Worm (Caenorhabditis elegans) whole organism, late embryonic: ENCODE results near the gene ZK512.8.

Experiments used
- K02D7.2 ChIP-seq: sonication (generic microtip); optimal IDR thresholded peaks from 2 replicates; lab custom pipeline; 2017; ENCODE audit warnings: mild to moderate bottlenecking, missing genetic modification characterization, missing compliant biosample characterization
- K09A11.1 ChIP-seq: sonication (generic microtip); optimal IDR thresholded peaks from 2 replicates; lab custom pipeline; 2017; ENCODE audit warnings: antibody characterized with exemption, mild to moderate bottlenecking, missing genetic modification characterization, missing compliant biosample characterization; ENCODE audit not compliant: insufficient read depth
- T23F11.4 ChIP-seq: fragments of 200-800 bp; sonication (Bioruptor generic); optimal IDR thresholded peaks from 2 replicates; lab custom pipeline; 2018; ENCODE audit warnings: mild to moderate bottlenecking, missing genetic modification characterization, missing compliant biosample characterization
- Y22D7AL.16 ChIP-seq: sonication (generic microtip); optimal IDR thresholded peaks from 2 replicates; lab custom pipeline; 2016; ENCODE audit warnings: missing genetic modification characterization, missing compliant biosample characterization
- ahr-1 ChIP-seq: sonication (generic microtip); optimal IDR thresholded peaks from 2 replicates; lab custom pipeline; 2016; ENCODE audit warnings: missing genetic modification characterization, missing compliant biosample characterization
- ama-1 ChIP-seq: fragments of 150-350 bp; optimal IDR thresholded peaks from 2 replicates; lab custom pipeline; 2014
- ceh-14 ChIP-seq: sonication (generic microtip); optimal IDR thresholded peaks from 2 replicates; lab custom pipeline; 2016; ENCODE audit warnings: missing genotype, missing genetic modification characterization, missing compliant biosample characterization
- ceh-22 ChIP-seq: sonication (generic microtip); optimal IDR thresholded peaks from 2 replicates; lab custom pipeline; 2017; ENCODE audit warnings: missing biosample characterization, missing genetic modification characterization
- ceh-30 ChIP-seq: fragments of 150-350 bp; optimal IDR thresholded peaks from 2 replicates; lab custom pipeline; 2014; ENCODE audit warnings: missing biosample characterization, missing genetic modification characterization
- ceh-31 ChIP-seq: sonication (generic microtip); optimal IDR thresholded peaks from 2 replicates; lab custom pipeline; 2016; ENCODE audit warnings: missing genetic modification characterization, missing compliant biosample characterization
- ceh-34 ChIP-seq: sonication (generic microtip); optimal IDR thresholded peaks from 2 replicates; lab custom pipeline; 2016; ENCODE audit warnings: mild to moderate bottlenecking, missing genetic modification characterization, missing compliant biosample characterization
- ceh-45 ChIP-seq: fragments of 200-800 bp; sonication (Bioruptor generic); IDR thresholded peaks from 2 replicates; pipeline ENCODE4 v1.3.6; 2022; ENCODE audit warnings: missing genetic modification reagents, missing genetic modification characterization, missing compliant biosample characterization
- ceh-48 ChIP-seq: sonication (generic microtip); optimal IDR thresholded peaks from 2 replicates; lab custom pipeline; 2016; ENCODE audit warnings: missing genetic modification characterization, inconsistent platforms, missing compliant biosample characterization
- ceh-6 ChIP-seq: fragments of 200-800 bp; sonication (Bioruptor generic); optimal IDR thresholded peaks from 2 replicates; lab custom pipeline; 2018; ENCODE audit warnings: mild to moderate bottlenecking, missing genetic modification characterization, missing compliant biosample characterization
- ceh-9 ChIP-seq: sonication (generic microtip); optimal IDR thresholded peaks from 2 replicates; lab custom pipeline; 2016; ENCODE audit warnings: mild to moderate bottlenecking, missing genetic modification characterization, inconsistent platforms, missing compliant biosample characterization
- dmd-4 ChIP-seq: sonication (generic microtip); optimal IDR thresholded peaks from 2 replicates; lab custom pipeline; 2016; ENCODE audit warnings: borderline replicate concordance, missing genetic modification characterization, missing compliant biosample characterization
- dve-1 ChIP-seq: sonication (generic microtip); optimal IDR thresholded peaks from 2 replicates; lab custom pipeline; 2017; ENCODE audit warnings: antibody characterized with exemption, mild to moderate bottlenecking, missing genetic modification characterization, missing compliant biosample characterization
- elt-2 ChIP-seq: sonication (generic microtip); optimal IDR thresholded peaks from 2 replicates; lab custom pipeline; 2016; ENCODE audit warnings: missing genetic modification reagents, missing genetic modification characterization, missing compliant biosample characterization
- elt-4 ChIP-seq: sonication (generic microtip); optimal IDR thresholded peaks from 2 replicates; lab custom pipeline; 2016; ENCODE audit warnings: missing genetic modification characterization, missing compliant biosample characterization
- ets-4 ChIP-seq: sonication (generic microtip); optimal IDR thresholded peaks from 2 replicates; lab custom pipeline; 2016; ENCODE audit warnings: missing genetic modification characterization, missing compliant biosample characterization
- eyg-1 ChIP-seq: sonication (generic microtip); optimal IDR thresholded peaks from 2 replicates; lab custom pipeline; 2016; ENCODE audit warnings: missing genotype, missing genetic modification characterization, missing compliant biosample characterization
- fkh-10 ChIP-seq: fragments of 150-350 bp; optimal IDR thresholded peaks from 2 replicates; lab custom pipeline; 2014; ENCODE audit warnings: missing biosample characterization, missing genetic modification reagents, missing genetic modification characterization
- fkh-6 ChIP-seq: sonication (generic microtip); optimal IDR thresholded peaks from 2 replicates; lab custom pipeline; 2016; ENCODE audit warnings: missing genetic modification characterization, missing compliant biosample characterization
- gmeb-2 ChIP-seq: sonication (generic microtip); optimal IDR thresholded peaks from 2 replicates; lab custom pipeline; 2016; ENCODE audit warnings: missing genetic modification characterization, inconsistent platforms, missing compliant biosample characterization
- hlh-13 ChIP-seq: fragments of 200-800 bp; sonication (Bioruptor generic); optimal IDR thresholded peaks from 2 replicates; lab custom pipeline; 2018; ENCODE audit warnings: mild to moderate bottlenecking, missing genetic modification characterization, missing compliant biosample characterization
- hlh-15 ChIP-seq: sonication (generic microtip); optimal IDR thresholded peaks from 2 replicates; lab custom pipeline; 2016; ENCODE audit warnings: missing genetic modification characterization, missing compliant biosample characterization
- hlh-30 ChIP-seq: sonication (generic microtip); optimal IDR thresholded peaks from 2 replicates; lab custom pipeline; 2017; ENCODE audit warnings: antibody characterized with exemption, missing genetic modification characterization, missing compliant biosample characterization; ENCODE audit not compliant: insufficient read depth
- hlh-6 ChIP-seq: sonication (generic microtip); optimal IDR thresholded peaks from 2 replicates; lab custom pipeline; 2016; ENCODE audit warnings: missing genotype, missing genetic modification characterization, missing compliant biosample characterization
- hlh-8 ChIP-seq: sonication (generic microtip); optimal IDR thresholded peaks from 2 replicates; lab custom pipeline; 2016; ENCODE audit warnings: missing genotype, missing genetic modification characterization, missing compliant biosample characterization
- lin-11 ChIP-seq: fragments of 200-800 bp; sonication (Bioruptor generic); optimal IDR thresholded peaks from 2 replicates; lab custom pipeline; 2018; ENCODE audit warnings: mild to moderate bottlenecking, missing genetic modification characterization, missing compliant biosample characterization
- mec-3 ChIP-seq: sonication (generic microtip); optimal IDR thresholded peaks from 2 replicates; lab custom pipeline; 2016; ENCODE audit warnings: borderline replicate concordance, missing genetic modification characterization, missing compliant biosample characterization
- nhr-11 ChIP-seq: fragments of 150-350 bp; optimal IDR thresholded peaks from 2 replicates; lab custom pipeline; 2014; ENCODE audit warnings: missing biosample characterization, missing genetic modification characterization
- nhr-232 ChIP-seq: sonication (generic microtip); optimal IDR thresholded peaks from 2 replicates; lab custom pipeline; 2016; ENCODE audit warnings: missing genetic modification characterization, missing compliant biosample characterization
- pag-3 ChIP-seq: sonication (generic microtip); optimal IDR thresholded peaks from 2 replicates; lab custom pipeline; 2016; ENCODE audit warnings: missing compliant biosample characterization, missing genetic modification characterization, borderline replicate concordance
- pat-9 ChIP-seq: fragments of 200-800 bp; sonication (Bioruptor generic); optimal IDR thresholded peaks from 2 replicates; lab custom pipeline; 2018; ENCODE audit warnings: mild to moderate bottlenecking, missing genetic modification characterization, moderate library complexity, missing compliant biosample characterization
- pax-1 ChIP-seq: fragments of 150-350 bp; optimal IDR thresholded peaks from 2 replicates; lab custom pipeline; 2014; ENCODE audit warnings: missing biosample characterization, missing genetic modification characterization
- pha-2 ChIP-seq: sonication (generic microtip); optimal IDR thresholded peaks from 2 replicates; lab custom pipeline; 2017; ENCODE audit warnings: mild to moderate bottlenecking, missing genetic modification characterization, missing compliant biosample characterization
- pros-1 ChIP-seq: fragments of 150-350 bp; optimal IDR thresholded peaks from 2 replicates; lab custom pipeline; 2014; ENCODE audit warnings: missing biosample characterization, missing genetic modification reagents, missing genetic modification characterization
- ref-2 ChIP-seq: sonication (generic microtip); optimal IDR thresholded peaks from 2 replicates; lab custom pipeline; 2016; ENCODE audit warnings: missing genetic modification characterization, missing compliant biosample characterization
- sdc-2 ChIP-seq: sonication (generic microtip); optimal IDR thresholded peaks from 2 replicates; lab custom pipeline; 2016; ENCODE audit warnings: missing genotype, missing genetic modification characterization, missing compliant biosample characterization
- sox-2 ChIP-seq: fragments of 200-800 bp; sonication (Bioruptor generic); IDR thresholded peaks from 2 replicates; pipeline ENCODE4 v1.3.6; 2022; ENCODE audit warnings: missing genetic modification reagents, missing genetic modification characterization, missing compliant biosample characterization
- tbx-2 ChIP-seq: sonication (generic microtip); optimal IDR thresholded peaks from 2 replicates; lab custom pipeline; 2016; ENCODE audit warnings: missing genetic modification characterization, missing compliant biosample characterization
- ttx-3 ChIP-seq: sonication (generic microtip); optimal IDR thresholded peaks from 2 replicates; lab custom pipeline; 2016; ENCODE audit warnings: missing genetic modification reagents, missing genetic modification characterization, missing compliant biosample characterization
- unc-3 ChIP-seq, 2 experiments: fragments of 200-800 bp in 1 of 2; sonication (Bioruptor generic) in 1 of 2; sonication (generic microtip) in 1 of 2; conservative IDR thresholded peaks in 1 of 2; optimal IDR thresholded peaks in 1 of 2; 2 replicates each; pipeline versions ENCODE4 v1.3.6 to Lab custom; 2016 to 2022; ENCODE audit warnings: missing compliant biosample characterization in 2 of 2, missing genetic modification characterization in 2 of 2, missing genetic modification reagents in 1 of 2
- unc-42 ChIP-seq: sonication (generic microtip); optimal IDR thresholded peaks from 2 replicates; lab custom pipeline; 2016; ENCODE audit warnings: missing genotype, missing genetic modification characterization, missing compliant biosample characterization
- unc-55 ChIP-seq: sonication (generic microtip); optimal IDR thresholded peaks from 2 replicates; lab custom pipeline; 2017; ENCODE audit warnings: missing biosample characterization, missing genetic modification reagents, missing genetic modification characterization
- unc-86 ChIP-seq: sonication (generic microtip); optimal IDR thresholded peaks from 2 replicates; lab custom pipeline; 2016; ENCODE audit warnings: missing genetic modification characterization, missing compliant biosample characterization
- zip-5 ChIP-seq: sonication (generic microtip); optimal IDR thresholded peaks from 2 replicates; lab custom pipeline; 2016; ENCODE audit warnings: missing genetic modification characterization, missing compliant biosample characterization
- ztf-16 ChIP-seq: sonication (generic microtip); optimal IDR thresholded peaks from 2 replicates; lab custom pipeline; 2017; ENCODE audit warnings: missing genetic modification characterization, missing compliant biosample characterization

Gene ZK512.8

ce11 chrIII:9104060-9104459 lies 41.8 kb upstream of the ZK512.8 start (continued):
- TF ChIP-seq pat-9 (tag; lab: Kevin White, UChicago) (peak; percentile 58), tbx-2 (peak; percentile 64), eyg-1 (tag; lab: Kevin White, UChicago) (no peak), Y22D7AL.16 (tag; lab: Kevin White, UChicago) (peak; percentile 35), unc-86 (tag; lab: Kevin White, UChicago) (peak; percentile 23), unc-42 (tag; lab: Kevin White, UChicago) (no peak), fkh-10 (GFP tag; lab: Kevin White, UChicago) (no peak), hlh-15 (tag; lab: Kevin White, UChicago) (no peak), hlh-30 (tag; lab: Kevin White, UChicago) (no peak), pag-3 (tag; lab: Kevin White, UChicago) (no peak), ttx-3 (tag; lab: Kevin White, UChicago) (peak; percentile 14), unc-55 (no peak), ceh-14 (tag; lab: Kevin White, UChicago) (no peak), nhr-232 (tag; lab: Kevin White, UChicago) (peak; percentile 42), dmd-4 (tag; lab: Kevin White, UChicago) (peak; percentile 42), ceh-30 (no peak), pha-2 (tag; lab: Kevin White, UChicago) (peak; percentile 40), mec-3 (no peak), ref-2 (no peak), ceh-6 (GFP tag; lab: Kevin White, UChicago) (peak; percentile 68), unc-3 (GFP tag; conservative IDR thresholded peaks at IDR 0.05; lab: Robert Waterston, UW) (no peak), unc-3 (tag; optimal IDR thresholded peaks at IDR 0.05; lab: Kevin White, UChicago) (no peak), ceh-45 (GFP tag; lab: Robert Waterston, UW) (peak; percentile 63; the same call in 1 of the 2 replicates), pros-1 (tag; lab: Kevin White, UChicago) (no peak), ama-1 (lab: Kevin White, UChicago) (no peak), ceh-31 (tag; lab: Kevin White, UChicago) (no peak), ahr-1 (peak; percentile 14), sdc-2 (tag; lab: Kevin White, UChicago) (no peak), elt-2 (no peak), K02D7.2 (tag; lab: Kevin White, UChicago) (no peak), ztf-16 (tag; lab: Kevin White, UChicago) (peak; percentile 26), K09A11.1 (tag; lab: Kevin White, UChicago) (peak; percentile 72), ets-4 (tag; lab: Kevin White, UChicago) (no peak), ceh-34 (tag; lab: Kevin White, UChicago) (no peak), fkh-6 (tag; lab: Kevin White, UChicago) (peak; percentile 37), zip-5 (tag; lab: Kevin White, UChicago) (no peak), elt-4 (tag; lab: Kevin White, UChicago) (no peak), hlh-6 (peak; percentile 74), ceh-9 (tag; lab: Kevin White, UChicago) (no peak), gmeb-2 (tag; lab: Kevin White, UChicago) (peak; percentile 32), hlh-8 (no peak), dve-1 (tag; lab: Kevin White, UChicago) (peak; percentile 19), T23F11.4 (GFP tag; lab: Kevin White, UChicago) (no peak)

ce11 chrIII:9105653-9106052 lies 40.2 kb upstream of the ZK512.8 start:
- no peak for TF ChIP-seq K02D7.2 (tag; lab: Kevin White, UChicago)
- TF ChIP-seq ceh-9 (tag; lab: Kevin White, UChicago), result no peak
- no peak for TF ChIP-seq pax-1
- no peak for TF ChIP-seq ceh-22
- TF ChIP-seq eyg-1 (tag; lab: Kevin White, UChicago), result no peak
- no peak for TF ChIP-seq lin-11 (tag; lab: Kevin White, UChicago)
- TF ChIP-seq sox-2 (GFP tag; lab: Robert Waterston, UW), result no peak
- no peak for TF ChIP-seq hlh-8
- TF ChIP-seq hlh-13, result no peak
- TF ChIP-seq unc-42 (tag; lab: Kevin White, UChicago), result no peak
- no peak for TF ChIP-seq ceh-48 (tag; lab: Kevin White, UChicago)
- no peak for TF ChIP-seq elt-4 (tag; lab: Kevin White, UChicago)
- TF ChIP-seq nhr-11 (tag; lab: Kevin White, UChicago), result no peak
- TF ChIP-seq ceh-34 (tag; lab: Kevin White, UChicago), result no peak
- TF ChIP-seq zip-5 (tag; lab: Kevin White, UChicago), result no peak
- TF ChIP-seq ttx-3 (tag; lab: Kevin White, UChicago), result no peak
